Worm (Caenorhabditis elegans) whole organism, mixed stage, embryonic: ENCODE results near the gene T25B2.1.

ENCODE experiments used
- blmp-1 ChIP-seq: fragments of 150-350 bp; optimal IDR thresholded peaks from 2 replicates; lab custom pipeline; 2014; ENCODE audit warnings: missing biosample characterization, missing genetic modification characterization
- ces-1 ChIP-seq: fragments of 150-350 bp; optimal IDR thresholded peaks from 2 replicates; lab custom pipeline; 2014; ENCODE audit warnings: missing biosample characterization, missing genetic modification reagents, missing genetic modification characterization
- drap-1 ChIP-seq: fragments of 200-800 bp; sonication (Bioruptor generic); optimal IDR thresholded peaks from 3 replicates; lab custom pipeline; 2018; ENCODE audit warnings: mild to moderate bottlenecking, missing genetic modification characterization, missing compliant biosample characterization
- elt-3 ChIP-seq: fragments of 150-350 bp; optimal IDR thresholded peaks from 2 replicates; lab custom pipeline; 2014; ENCODE audit warnings: missing biosample characterization, missing genetic modification characterization
- ham-2 ChIP-seq: fragments of 200-800 bp; sonication (Bioruptor generic); optimal IDR thresholded peaks from 2 replicates; lab custom pipeline; 2018; ENCODE audit warnings: mild to moderate bottlenecking, missing genetic modification characterization, missing compliant biosample characterization
- nhr-237 ChIP-seq: fragments of 150-350 bp; optimal IDR thresholded peaks from 2 replicates; lab custom pipeline; 2014; ENCODE audit warnings: missing biosample characterization, missing genetic modification characterization
- snpc-4 ChIP-seq: fragments of 150-350 bp; optimal IDR thresholded peaks from 2 replicates; lab custom pipeline; 2014; ENCODE audit warnings: missing biosample characterization, missing genetic modification characterization
- zip-8 ChIP-seq: fragments of 150-350 bp; optimal IDR thresholded peaks from 2 replicates; lab custom pipeline; 2014; ENCODE audit warnings: missing biosample characterization, missing genetic modification characterization

DNA sequence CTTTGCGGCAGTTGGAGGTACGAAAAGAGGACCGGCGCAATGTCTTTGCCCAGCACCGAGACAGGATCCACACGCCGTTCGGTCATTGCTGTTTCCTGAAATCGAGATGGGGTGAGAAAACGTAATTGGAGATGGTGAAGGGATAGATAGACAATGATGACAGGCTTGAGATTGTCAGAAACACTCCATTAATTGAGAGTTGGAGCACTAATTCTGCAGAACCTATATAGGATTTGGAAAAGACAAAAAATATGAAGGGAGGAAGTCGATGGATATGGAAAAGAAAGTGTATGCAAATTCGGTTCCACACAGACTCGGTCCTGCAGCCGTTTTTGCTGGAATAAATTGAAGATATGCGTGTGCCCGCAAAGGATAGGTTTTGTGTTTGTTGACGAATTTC is 35.5 kb upstream of the T25B2.1 start, which contains the start of gene Y72A10A.1:
- TF ChIP-seq blmp-1 (tag; lab: Kevin White, UChicago) = no peak
- TF ChIP-seq ces-1 (GFP tag; lab: Kevin White, UChicago) = no peak
- TF ChIP-seq drap-1 (GFP tag; lab: Kevin White, UChicago) = no peak
- TF ChIP-seq ham-2 = no peak
- no peak for TF ChIP-seq zip-8 (tag; lab: Kevin White, UChicago)
- TF ChIP-seq elt-3 (tag; lab: Kevin White, UChicago) = no peak
- TF ChIP-seq nhr-237 (tag; lab: Kevin White, UChicago) = no peak
- no peak for TF ChIP-seq snpc-4 (tag; lab: Kevin White, UChicago)
